Worm (Caenorhabditis elegans): ENCODE results near the gene fbxa-71.

- TF ChIP-seq pqm-1 (tag; optimal IDR thresholded peaks at IDR 0.05) = no peak
- TF ChIP-seq ZK546.5 (tag; optimal IDR thresholded peaks at IDR 0.05) = no peak
- no peak for TF ChIP-seq ama-1 (optimal IDR thresholded peaks at IDR 0.05)
- TF ChIP-seq eor-1 (tag; optimal IDR thresholded peaks at IDR 0.05) = no peak
- TF ChIP-seq nhr-76 (tag; optimal IDR thresholded peaks at IDR 0.05) = no peak
- TF ChIP-seq elt-1 (tag; optimal IDR thresholded peaks at IDR 0.05) = no peak
- no peak for TF ChIP-seq nhr-23 (tag; optimal IDR thresholded peaks at IDR 0.05)
Observed at ce11 chrIII:2272732-2273131, 17.1 kb downstream of the fbxa-71 start, which contains the start of gene fbxa-39.
